Fruit fly (Drosophila melanogaster) whole organism, embryonic: ENCODE results near the gene Kdm5.

ENCODE experiments used
- CG1024 ChIP-seq: fragments of 200-800 bp; sonication (Bioruptor generic); IDR thresholded peaks from 2 replicates; pipeline ENCODE4 v1.3.6; 2022; ENCODE audit warnings: missing biosample characterization, missing genetic modification characterization
- CG10267 ChIP-seq: fragments of 200-800 bp; sonication (Bioruptor generic); optimal IDR thresholded peaks from 2 replicates; lab custom pipeline; 2018; ENCODE audit warnings: missing biosample characterization, mild to moderate bottlenecking, missing genetic modification characterization, moderate library complexity
- CG10321 ChIP-seq: fragments of 200-800 bp; sonication (Bioruptor generic); IDR thresholded peaks from 2 replicates; pipeline ENCODE4 v1.3.6; 2022; ENCODE audit warnings: missing biosample characterization, missing genetic modification characterization
- CG11093 ChIP-seq: fragments of 200-800 bp; sonication (Bioruptor generic); IDR thresholded peaks from 3 replicates; pipeline ENCODE4 v1.3.6; 2022; ENCODE audit warnings: missing biosample characterization, missing genetic modification characterization
- CG11456 ChIP-seq: fragments of 200-800 bp; sonication (Bioruptor generic); IDR thresholded peaks from 3 replicates; pipeline ENCODE4 v1.3.6; 2022; ENCODE audit warnings: missing biosample characterization, missing genetic modification characterization
- CG13624 ChIP-seq: fragments of 200-800 bp; sonication (Bioruptor generic); optimal IDR thresholded peaks from 2 replicates; lab custom pipeline; 2016; ENCODE audit warnings: missing biosample characterization, missing genetic modification characterization
- CG17186 ChIP-seq: fragments of 200-800 bp; sonication (Bioruptor generic); optimal IDR thresholded peaks from 3 replicates; lab custom pipeline; 2017; ENCODE audit warnings: missing biosample characterization, missing genetic modification reagents, missing genetic modification characterization
- CG18619 ChIP-seq: fragments of 200-800 bp; sonication (Bioruptor generic); optimal IDR thresholded peaks from 3 replicates; lab custom pipeline; 2017; ENCODE audit warnings: missing biosample characterization, mild to moderate bottlenecking, missing genetic modification characterization
- CG2199 ChIP-seq: fragments of 200-800 bp; sonication (Bioruptor generic); IDR thresholded peaks from 3 replicates; pipeline ENCODE4 v1.3.6; 2022; ENCODE audit warnings: missing biosample characterization, missing genetic modification characterization
- CG2712 ChIP-seq: fragments of 200-800 bp; optimal IDR thresholded peaks from 3 replicates; lab custom pipeline; 2019; ENCODE audit warnings: missing biosample characterization, mild to moderate bottlenecking, missing genetic modification characterization, moderate library complexity
- CG3281 ChIP-seq: fragments of 200-800 bp; sonication (Bioruptor generic); optimal IDR thresholded peaks from 3 replicates; lab custom pipeline; 2017; ENCODE audit warnings: missing biosample characterization, mild to moderate bottlenecking, missing genetic modification characterization
- CG33557 ChIP-seq: fragments of 200-800 bp; sonication (Bioruptor generic); optimal IDR thresholded peaks from 2 replicates; lab custom pipeline; 2019; ENCODE audit warnings: missing biosample characterization, mild to moderate bottlenecking, missing genetic modification characterization, moderate library complexity
- CG34376 ChIP-seq: fragments of 200-800 bp; sonication (Bioruptor generic); optimal IDR thresholded peaks from 2 replicates; lab custom pipeline; 2018; ENCODE audit warnings: missing biosample characterization, mild to moderate bottlenecking, missing genetic modification characterization
- CG3726 ChIP-seq: fragments of 200-800 bp; sonication (Bioruptor generic); IDR thresholded peaks from 3 replicates; pipeline ENCODE4, ENCODE4 v1.3.6; 2022; ENCODE audit warnings: missing biosample characterization, missing genetic modification characterization
- CG4617 ChIP-seq: fragments of 200-800 bp; sonication (Bioruptor generic); optimal IDR thresholded peaks from 3 replicates; lab custom pipeline; 2016; ENCODE audit warnings: missing biosample characterization, missing genetic modification characterization, borderline replicate concordance
- CG6854 ChIP-seq: fragments of 200-800 bp; sonication (Bioruptor generic); optimal IDR thresholded peaks from 3 replicates; lab custom pipeline; 2017; ENCODE audit warnings: missing biosample characterization, mild to moderate bottlenecking, missing genetic modification characterization
- CG7357 ChIP-seq: fragments of 200-800 bp; sonication (Bioruptor generic); IDR thresholded peaks from 3 replicates; pipeline ENCODE4 v1.3.6; 2022; ENCODE audit warnings: missing biosample characterization, missing genetic modification characterization
- CG8290 ChIP-seq, 3 experiments: fragments of 200-800 bp; sonication (Bioruptor generic); optimal IDR thresholded peaks; 2 replicates each; lab custom pipeline; 2016 to 2019; ENCODE audit warnings: missing biosample characterization in 3 of 3, missing genetic modification characterization in 3 of 3, mild to moderate bottlenecking in 2 of 3, moderate library complexity in 1 of 3
- D19B ChIP-seq: fragments of 200-800 bp; sonication (Bioruptor generic); optimal IDR thresholded peaks from 2 replicates; lab custom pipeline; 2017; ENCODE audit warnings: missing biosample characterization, mild to moderate bottlenecking, missing genetic modification characterization
- Dad ChIP-seq: fragments of 200-800 bp; sonication (Bioruptor generic); optimal IDR thresholded peaks from 3 replicates; lab custom pipeline; 2016; ENCODE audit warnings: missing biosample characterization, missing genetic modification characterization
- Dek ChIP-seq: fragments of 200-800 bp; sonication (Bioruptor generic); optimal IDR thresholded peaks from 3 replicates; lab custom pipeline; 2019; ENCODE audit warnings: missing biosample characterization, mild to moderate bottlenecking, missing genetic modification characterization, moderate library complexity
- Dip2 ChIP-seq: fragments of 200-800 bp; sonication (Bioruptor generic); IDR thresholded peaks from 2 replicates; pipeline ENCODE4 v1.3.6; 2022; ENCODE audit warnings: missing biosample characterization, missing genetic modification characterization
- Ets97D ChIP-seq: fragments of 200-800 bp; sonication (Bioruptor generic); optimal IDR thresholded peaks from 3 replicates; lab custom pipeline; 2016; ENCODE audit warnings: missing biosample characterization, missing genetic modification characterization
- GATAe ChIP-seq: fragments of 200-800 bp; sonication (Bioruptor generic); conservative IDR thresholded peaks from 2 replicates; pipeline ENCODE4 v1.3.6; 2022; ENCODE audit warnings: missing biosample characterization, missing genetic modification characterization
- HHEX ChIP-seq: fragments of 200-800 bp; sonication (Bioruptor generic); optimal IDR thresholded peaks from 3 replicates; lab custom pipeline; 2017; ENCODE audit warnings: missing biosample characterization, mild to moderate bottlenecking, missing genetic modification characterization, missing genetic modification reagents
- NFAT ChIP-seq: fragments of 200-800 bp; sonication (Bioruptor generic); IDR thresholded peaks from 2 replicates; pipeline ENCODE4 v1.3.6; 2022; ENCODE audit warnings: missing biosample characterization, missing genetic modification characterization
- TFAM ChIP-seq: fragments of 200-800 bp; sonication (Bioruptor generic); optimal IDR thresholded peaks from 2 replicates; lab custom pipeline; 2017; ENCODE audit warnings: missing biosample characterization, missing genetic modification characterization, inconsistent platforms
- cas ChIP-seq: fragments of 200-800 bp; sonication (Bioruptor generic); IDR thresholded peaks from 2 replicates; pipeline ENCODE4 v1.3.6; 2022; ENCODE audit warnings: missing biosample characterization, missing genetic modification characterization
- cato ChIP-seq: fragments of 200-800 bp; sonication (Bioruptor generic); optimal IDR thresholded peaks from 2 replicates; lab custom pipeline; 2016; ENCODE audit warnings: missing biosample characterization, missing genetic modification characterization, borderline replicate concordance
- ci ChIP-seq: fragments of 200-800 bp; sonication (Bioruptor generic); IDR thresholded peaks from 3 replicates; pipeline ENCODE4 v1.3.6; 2022; ENCODE audit warnings: missing biosample characterization, missing genetic modification characterization
- dmrt99B ChIP-seq: fragments of 200-800 bp; sonication (Bioruptor generic); optimal IDR thresholded peaks from 2 replicates; lab custom pipeline; 2018; ENCODE audit warnings: missing biosample characterization, mild to moderate bottlenecking, missing genetic modification characterization, moderate library complexity
- exex ChIP-seq: fragments of 200-800 bp; sonication (Bioruptor generic); optimal IDR thresholded peaks from 4 replicates; lab custom pipeline; 2018; ENCODE audit warnings: missing biosample characterization, mild to moderate bottlenecking, missing genetic modification characterization, moderate library complexity
- gro ChIP-seq: fragments of 200-800 bp; sonication (Bioruptor generic); optimal IDR thresholded peaks from 2 replicates; lab custom pipeline; 2016; ENCODE audit warnings: missing biosample characterization, missing genetic modification characterization
- maf-S ChIP-seq: fragments of 200-800 bp; sonication (Bioruptor generic); optimal IDR thresholded peaks from 2 replicates; lab custom pipeline; 2016; ENCODE audit warnings: missing biosample characterization, missing genetic modification characterization
- nom ChIP-seq: fragments of 200-800 bp; sonication (Bioruptor generic); optimal IDR thresholded peaks from 2 replicates; lab custom pipeline; 2017; ENCODE audit warnings: missing biosample characterization, missing genetic modification characterization, mild to moderate bottlenecking, moderate library complexity, missing genetic modification reagents
- odd ChIP-seq: fragments of 200-800 bp; sonication (Bioruptor generic); optimal IDR thresholded peaks from 2 replicates; lab custom pipeline; 2017; ENCODE audit warnings: missing biosample characterization, mild to moderate bottlenecking, missing genetic modification characterization
- otp ChIP-seq: fragments of 200-800 bp; sonication (Bioruptor generic); IDR thresholded peaks from 3 replicates; pipeline ENCODE4, ENCODE4 v1.3.6; 2022; ENCODE audit warnings: missing biosample characterization, missing genetic modification characterization
- p53 ChIP-seq: fragments of 200-800 bp; sonication (Bioruptor generic); optimal IDR thresholded peaks from 2 replicates; lab custom pipeline; 2016; ENCODE audit warnings: missing biosample characterization, missing genetic modification characterization
- pan ChIP-seq, 4 experiments: fragments of >200 bp in 3 of 4; fragments of 200-800 bp in 1 of 4; sonication (Bioruptor generic) in 1 of 4; optimal IDR thresholded peaks in 3 of 4; IDR thresholded peaks in 1 of 4; 2 replicates each; pipeline versions ENCODE4 v1.3.6 to Lab custom; 2017 to 2022; ENCODE audit warnings: missing biosample characterization in 2 of 4, missing genetic modification characterization in 2 of 4, mixed read lengths in 1 of 4
- prd ChIP-seq, 3 experiments: fragments of >200 bp in 2 of 3; fragments of 200-800 bp in 1 of 3; sonication (Bioruptor generic) in 1 of 3; optimal IDR thresholded peaks in 2 of 3; IDR thresholded peaks in 1 of 3; 2 replicates in 2 of 3; 3 replicates in 1 of 3; pipeline versions ENCODE4 v1.3.6 to Lab custom; 2017 to 2022; ENCODE audit warnings: missing biosample characterization in 1 of 3, missing genetic modification characterization in 1 of 3
- pzg ChIP-seq: fragments of 200-800 bp; sonication (Bioruptor generic); optimal IDR thresholded peaks from 3 replicates; lab custom pipeline; 2018; ENCODE audit warnings: missing biosample characterization, mild to moderate bottlenecking, missing genetic modification characterization, moderate library complexity
- row ChIP-seq: fragments of 200-800 bp; sonication (Bioruptor generic); IDR thresholded peaks from 3 replicates; pipeline ENCODE4 v1.3.6; 2022; ENCODE audit warnings: missing biosample characterization, missing genetic modification characterization
- scrt ChIP-seq: fragments of 200-800 bp; sonication (Bioruptor generic); optimal IDR thresholded peaks from 2 replicates; lab custom pipeline; 2018; ENCODE audit warnings: missing biosample characterization, mild to moderate bottlenecking, missing genetic modification characterization, moderate library complexity
- stwl ChIP-seq: fragments of 200-800 bp; sonication (Bioruptor generic); optimal IDR thresholded peaks from 3 replicates; lab custom pipeline; 2018; ENCODE audit warnings: missing biosample characterization, mild to moderate bottlenecking, missing genetic modification characterization, moderate library complexity
- tap ChIP-seq: fragments of 200-800 bp; optimal IDR thresholded peaks from 3 replicates; lab custom pipeline; 2019; ENCODE audit warnings: missing biosample characterization, mild to moderate bottlenecking, missing genetic modification characterization, moderate library complexity
- trh ChIP-seq: fragments of 200-800 bp; sonication (Bioruptor generic); optimal IDR thresholded peaks from 2 replicates; lab custom pipeline; 2016; ENCODE audit warnings: missing biosample characterization, missing genetic modification characterization
- unc-4 ChIP-seq: fragments of 200-800 bp; sonication (Bioruptor generic); IDR thresholded peaks from 2 replicates; pipeline ENCODE4 v1.3.6; 2022; ENCODE audit warnings: missing biosample characterization, missing genetic modification characterization; ENCODE audit not compliant: partially characterized antibody
- unpg ChIP-seq: fragments of 200-800 bp; sonication (Bioruptor generic); optimal IDR thresholded peaks from 3 replicates; lab custom pipeline; 2018; ENCODE audit warnings: missing biosample characterization, mild to moderate bottlenecking, missing genetic modification characterization, moderate library complexity
- vnd ChIP-seq: fragments of 200-800 bp; sonication (Bioruptor generic); IDR thresholded peaks from 3 replicates; pipeline ENCODE4 v1.3.6; 2022; ENCODE audit warnings: missing biosample characterization, missing genetic modification characterization; ENCODE audit not compliant: partially characterized antibody
- yki ChIP-seq: fragments of >200 bp; optimal IDR thresholded peaks from 3 replicates; lab custom pipeline; 2018

Kdm5 gene

DNA sequence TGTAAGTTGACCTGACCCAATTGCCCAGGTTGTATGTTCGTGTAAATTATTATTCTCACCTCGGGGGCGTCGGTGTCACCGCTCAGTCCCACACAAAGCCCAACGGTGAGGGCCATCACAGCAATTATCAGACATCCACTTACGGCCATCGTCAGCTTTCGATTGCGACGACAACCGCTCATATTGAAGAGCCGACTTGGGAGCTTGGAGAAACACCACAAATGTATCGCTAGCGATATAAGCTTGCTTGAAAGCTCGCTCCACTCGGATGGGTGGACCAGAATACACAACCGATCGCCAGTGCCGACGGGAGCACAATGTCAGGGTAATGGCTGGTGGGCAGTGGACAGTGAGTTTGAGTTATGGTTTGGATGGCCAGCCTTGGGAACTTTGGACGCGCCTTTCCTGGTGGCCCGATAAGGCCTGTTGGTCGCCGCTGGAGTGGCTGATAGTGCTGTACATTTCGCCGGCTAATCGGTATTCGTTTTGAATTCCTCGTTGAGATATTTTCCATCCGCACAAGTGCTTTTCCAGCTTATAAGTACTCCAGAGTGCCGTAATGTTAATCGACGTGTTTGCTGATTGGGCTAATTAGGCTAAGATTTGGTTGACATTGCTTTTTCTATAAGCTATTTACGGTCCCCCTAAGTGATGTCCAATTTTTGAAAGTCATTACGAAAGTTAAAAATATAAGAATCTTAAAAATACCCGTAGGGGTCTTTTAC is 7.4 kb upstream of the Kdm5 start, which contains the start of gene Gal (continued):
- peak; percentile 42 for TF ChIP-seq nom (GFP tag; lab: Kevin White, UChicago)
- no peak for TF ChIP-seq prd (optimal IDR thresholded peaks at IDR 0.05; lab: Kevin White, UChicago)
- TF ChIP-seq prd (GFP tag; IDR thresholded peaks at IDR 0.05; lab: Robert Waterston, UW) = no peak
- no peak for TF ChIP-seq unc-4 (GFP tag; lab: Robert Waterston, UW)
- TF ChIP-seq cas = no peak
- no peak for TF ChIP-seq CG11456 (GFP tag; lab: Robert Waterston, UW)
- no peak for TF ChIP-seq stwl (tag; lab: Kevin White, UChicago)
- TF ChIP-seq CG17186 (GFP tag; lab: Kevin White, UChicago) = no peak
- TF ChIP-seq CG2712 (tag; lab: Kevin White, UChicago) = no peak
- peak; percentile 2 for TF ChIP-seq gro (GFP tag; lab: Kevin White, UChicago)
- TF ChIP-seq NFAT (GFP tag; lab: Robert Waterston, UW) = no peak
- TF ChIP-seq CG7357 = no peak
- no peak for TF ChIP-seq CG6854 (GFP tag; lab: Kevin White, UChicago)
- TF ChIP-seq p53 = no peak
- TF ChIP-seq CG3726 = 0 out of 3 replicates have a peak, but pooled peaks have one; percentile 30
- no peak for TF ChIP-seq trh (GFP tag; lab: Kevin White, UChicago)
- TF ChIP-seq ci = peak; percentile 33; the same call in 1 of the 3 replicates
- no peak for TF ChIP-seq yki (lab: Kevin White, UChicago)
- TF ChIP-seq CG34376 (GFP tag; lab: Kevin White, UChicago) = peak; percentile 1
- no peak for TF ChIP-seq D19B (GFP tag; lab: Kevin White, UChicago)
- no peak for TF ChIP-seq CG10267 (tag; lab: Kevin White, UChicago)
- no peak for TF ChIP-seq otp
- 0 out of 3 replicates have a peak, but pooled peaks have one; percentile 35 for TF ChIP-seq CG2199 (GFP tag; lab: Robert Waterston, UW)
- TF ChIP-seq cato (GFP tag; lab: Kevin White, UChicago) = no peak
- TF ChIP-seq pan (optimal IDR thresholded peaks at IDR 0.05; lab: Kevin White, UChicago) = no peak
- TF ChIP-seq pan (GFP tag; optimal IDR thresholded peaks at IDR 0.05 in 1 of 2, IDR thresholded peaks at IDR 0.05 in 1 of 2) = no peak
- peak; percentile 97 for TF ChIP-seq exex (tag; lab: Kevin White, UChicago)
- TF ChIP-seq CG10321 (GFP tag; lab: Robert Waterston, UW) = no peak
- no peak for TF ChIP-seq HHEX
- TF ChIP-seq unpg = no peak
- TF ChIP-seq odd = no peak
- no peak for TF ChIP-seq CG13624 (GFP tag; lab: Kevin White, UChicago)
- no peak for TF ChIP-seq CG3281 (GFP tag; lab: Kevin White, UChicago)
- TF ChIP-seq CG1024 (GFP tag; lab: Robert Waterston, UW) = no peak

DNA sequence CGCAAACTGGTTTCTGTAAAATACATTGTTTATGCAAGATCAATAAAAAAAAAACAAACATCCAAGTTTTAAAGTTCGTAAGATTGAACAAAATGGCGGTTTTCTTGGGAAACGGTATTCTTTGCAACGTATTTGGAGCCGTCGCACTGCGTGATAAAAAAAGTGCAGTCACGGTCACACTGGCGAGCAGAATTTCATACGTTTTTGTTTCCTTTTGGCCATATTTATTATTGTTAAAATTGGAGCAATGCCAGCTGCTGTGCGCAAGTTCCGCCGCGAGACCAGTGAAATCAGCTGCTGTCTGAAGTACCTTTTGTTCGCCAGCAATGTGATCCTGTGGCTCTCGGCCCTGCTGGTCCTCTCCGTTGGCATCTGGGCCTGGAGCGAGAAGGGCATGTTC is 764 bp upstream of the Kdm5 start, which contains the start of gene Tsp26A:
Tsp26A (plus strand) TSS at position 164 of the 400 bp plus-strand sequence.
- TF ChIP-seq vnd (GFP tag; lab: Robert Waterston, UW) = no peak
- 0 out of 3 replicates have a peak, but pooled peaks have one; percentile 23 for TF ChIP-seq row (GFP tag; lab: Robert Waterston, UW)
- peak; percentile 42 for TF ChIP-seq pzg (GFP tag; lab: Kevin White, UChicago)
- TF ChIP-seq dmrt99B (tag; lab: Kevin White, UChicago) = no peak
- TF ChIP-seq scrt (GFP tag; lab: Kevin White, UChicago) = no peak
- no peak for TF ChIP-seq CG33557 (GFP tag; lab: Kevin White, UChicago)
- TF ChIP-seq CG11093 (GFP tag; lab: Robert Waterston, UW) = no peak
- TF ChIP-seq Ets97D (GFP tag; lab: Kevin White, UChicago) = peak; percentile 29
- TF ChIP-seq Dek (tag; lab: Kevin White, UChicago) = no peak
- no peak for TF ChIP-seq maf-S (GFP tag; lab: Kevin White, UChicago)
- TF ChIP-seq CG4617 (GFP tag; lab: Kevin White, UChicago) = peak; percentile 61
- TF ChIP-seq CG18619 = no peak
- no peak for TF ChIP-seq CG8290 (GFP tag; optimal IDR thresholded peaks at IDR 0.05; lab: Kevin White, UChicago)
- no peak for TF ChIP-seq CG8290 (tag; optimal IDR thresholded peaks at IDR 0.05; lab: Kevin White, UChicago)
- TF ChIP-seq tap (tag; lab: Kevin White, UChicago) = no peak
- TF ChIP-seq TFAM = no peak
- TF ChIP-seq GATAe (GFP tag; lab: Robert Waterston, UW) = no peak
- no peak for TF ChIP-seq Dad (GFP tag; lab: Kevin White, UChicago)
- TF ChIP-seq Dip2 (GFP tag; lab: Robert Waterston, UW) = no peak
